Fruit fly (Drosophila melanogaster) whole organism, wandering third instar larva: ENCODE results near the gene wisp.

Experiments
- Hr83 ChIP-seq: fragments of 200-300 bp; sonication (Bioruptor generic); optimal IDR thresholded peaks from 2 replicates; lab custom pipeline; 2016; ENCODE audit warnings: missing biosample characterization, mild to moderate bottlenecking, missing genetic modification characterization, moderate library complexity; ENCODE audit not compliant: poor library complexity, severe bottlenecking
- Myc ChIP-seq: fragments of >200 bp; optimal IDR thresholded peaks from 2 replicates; lab custom pipeline; 2017
- Rel ChIP-seq, 2 experiments: fragments of 200-800 bp; sonication (Bioruptor generic) in 1 of 2; optimal IDR thresholded peaks; 2 replicates in 1 of 2; 3 replicates in 1 of 2; lab custom pipeline; 2016 to 2019; ENCODE audit warnings: mild to moderate bottlenecking in 2 of 2, missing biosample characterization in 2 of 2, missing genetic modification characterization in 2 of 2, moderate library complexity in 1 of 2
- Vsx2 ChIP-seq: fragments of 200-300, 225-300 bp; sonication (Bioruptor generic); optimal IDR thresholded peaks from 2 replicates; lab custom pipeline; 2018; ENCODE audit warnings: missing biosample characterization, missing genetic modification characterization; ENCODE audit not compliant: partially characterized antibody
- br ChIP-seq: fragments of 200-800 bp; sonication (Bioruptor generic); optimal IDR thresholded peaks from 2 replicates; lab custom pipeline; 2016; ENCODE audit warnings: missing biosample characterization, missing genetic modification characterization
- brk ChIP-seq: fragments of 200-800 bp; sonication (Bioruptor generic); optimal IDR thresholded peaks from 2 replicates; lab custom pipeline; 2016; ENCODE audit warnings: missing biosample characterization, mild to moderate bottlenecking, missing genetic modification characterization
- lola ChIP-seq: fragments of >200 bp; optimal IDR thresholded peaks from 2 replicates; lab custom pipeline; 2017; ENCODE audit warnings: missing biosample characterization, missing genetic modification characterization

- TF ChIP-seq lola (no peak), Myc (lab: Kevin White, UChicago) (no peak), Vsx2 (GFP tag; lab: Kevin White, UChicago) (no peak), Rel (GFP tag; optimal IDR thresholded peaks at IDR 0.05; lab: Kevin White, UChicago) (no peak), Rel (tag; optimal IDR thresholded peaks at IDR 0.05; lab: Kevin White, UChicago) (no peak), Hr83 (GFP tag; lab: Kevin White, UChicago) (no peak), brk (GFP tag; lab: Kevin White, UChicago) (no peak), br (GFP tag; lab: Kevin White, UChicago) (no peak)
Observed at dm6 chrX:11894198-11894597, 455 bp downstream of the wisp start.
